Fruit fly (Drosophila melanogaster): ENCODE measurements around the gene RpL13A.

The RpL13A gene

dm6 chr3R:5660198-5660893 lies 36.1 kb downstream of the RpL13A start, which contains the start of gene Wdr33 (continued):
- TF ChIP-seq CG1832 (GFP tag; optimal IDR thresholded peaks at IDR 0.05) (no peak), CG10654 (GFP tag; optimal IDR thresholded peaks at IDR 0.05) (peak; percentile 18), Dbx (GFP tag; IDR thresholded peaks at IDR 0.05) (no peak), Dek (tag; optimal IDR thresholded peaks at IDR 0.05) (peak; percentile 34), CG11456 (GFP tag; IDR thresholded peaks at IDR 0.05) (0 out of 3 replicates have a peak, but pooled peaks have one; percentile 12), CG11085 (GFP tag; IDR thresholded peaks at IDR 0.05) (no peak), CG8359 (GFP tag; optimal IDR thresholded peaks at IDR 0.05; ENCODE audit: borderline replicate concordance) (no peak), trh (GFP tag; optimal IDR thresholded peaks at IDR 0.05) (no peak), CG7963 (GFP tag; IDR thresholded peaks at IDR 0.05; ENCODE audit: partially characterized antibody) (peak; percentile 83), Sox102F (GFP tag; optimal IDR thresholded peaks at IDR 0.05) (no peak), NK7.1 (GFP tag; optimal IDR thresholded peaks at IDR 0.05) (no peak), CG17385 (GFP tag; optimal IDR thresholded peaks at IDR 0.05) (peak; percentile 36), mam (GFP tag; optimal IDR thresholded peaks at IDR 0.05) (no peak), Ets97D (GFP tag; optimal IDR thresholded peaks at IDR 0.05) (no peak), gem (tag; optimal IDR thresholded peaks at IDR 0.05) (no peak), fd96Cb (tag; optimal IDR thresholded peaks at IDR 0.05) (peak; percentile 49), Poxn (GFP tag; IDR thresholded peaks at IDR 0.05) (no peak), H15 (GFP tag; IDR thresholded peaks at IDR 0.05) (0 out of 3 replicates have a peak, but pooled peaks have one; percentile 7), CG6175 (GFP tag; IDR thresholded peaks at IDR 0.05) (no peak), HLH54F (GFP tag; optimal IDR thresholded peaks at IDR 0.05) (no peak), Dip3 (GFP tag; optimal IDR thresholded peaks at IDR 0.05) (no peak), CG12769 (tag; optimal IDR thresholded peaks at IDR 0.05) (no peak), CG4404 (GFP tag; IDR thresholded peaks at IDR 0.05) (no peak; the same call in 1 of the 2 replicates), peb (GFP tag; IDR thresholded peaks at IDR 0.05) (no peak), CG17612 (GFP tag; IDR thresholded peaks at IDR 0.05) (no peak), luna (GFP tag; optimal IDR thresholded peaks at IDR 0.05) (no peak), nau (GFP tag; optimal IDR thresholded peaks at IDR 0.05) (no peak), CG8281 (tag; optimal IDR thresholded peaks at IDR 0.05) (no peak), kah (GFP tag; optimal IDR thresholded peaks at IDR 0.05) (no peak), ham (GFP tag; IDR thresholded peaks at IDR 0.05) (no peak), HLHmδ (GFP tag; optimal IDR thresholded peaks at IDR 0.05) (no peak), pnt (GFP tag; optimal IDR thresholded peaks at IDR 0.05) (no peak), gfzf (GFP tag; optimal IDR thresholded peaks at IDR 0.05) (no peak), Dp (GFP tag; optimal IDR thresholded peaks at IDR 0.05) (no peak), Scr (GFP tag; IDR thresholded peaks at IDR 0.05; ENCODE audit: partially characterized antibody) (peak; percentile 95), Camta (GFP tag; optimal IDR thresholded peaks at IDR 0.05) (no peak), Ssrp (tag; optimal IDR thresholded peaks at IDR 0.05) (peak; percentile 54), CG2199 (GFP tag; IDR thresholded peaks at IDR 0.05) (no peak), CG30020 (tag; optimal IDR thresholded peaks at IDR 0.05) (peak; percentile 35), tio (GFP tag; optimal IDR thresholded peaks at IDR 0.05) (no peak), CG8944 (GFP tag; optimal IDR thresholded peaks at IDR 0.05) (no peak), slp2 (GFP tag; optimal IDR thresholded peaks at IDR 0.05) (no peak), CG32767 (GFP tag; IDR thresholded peaks at IDR 0.05) (no peak), chm (GFP tag; IDR thresholded peaks at IDR 0.05) (no peak), CG17568 (GFP tag; optimal IDR thresholded peaks at IDR 0.05) (no peak), CG6254 (GFP tag; optimal IDR thresholded peaks at IDR 0.05) (no peak), CG6765 (GFP tag; optimal IDR thresholded peaks at IDR 0.05) (no peak), abd-A (tag; optimal IDR thresholded peaks at IDR 0.05) (no peak), CG6791 (GFP tag; IDR thresholded peaks at IDR 0.05; ENCODE audit: partially characterized antibody) (peak; percentile 91), CG3726 (GFP tag; IDR thresholded peaks at IDR 0.05) (no peak)

Data from whole organism, embryonic.